Fruit fly (Drosophila melanogaster) whole organism, embryonic: Measurements from ENCODE around the gene net.
A peak's percentile ranks its signal among the peaks of the same experiment; 100 is the strongest.

Experiments
- Bgb ChIP-seq: fragments of 200-800 bp; sonication (Bioruptor generic); IDR thresholded peaks from 2 replicates; pipeline ENCODE4 v1.3.6; 2022; ENCODE audit warnings: missing biosample characterization, missing genetic modification characterization; ENCODE audit not compliant: partially characterized antibody
- CG10565 ChIP-seq: fragments of 200-800 bp; sonication (Bioruptor generic); optimal IDR thresholded peaks from 3 replicates; lab custom pipeline; 2016; ENCODE audit warnings: missing biosample characterization, mild to moderate bottlenecking, missing genetic modification characterization
- CG10654 ChIP-seq: fragments of 200-800 bp; sonication (Bioruptor generic); optimal IDR thresholded peaks from 2 replicates; lab custom pipeline; 2016; ENCODE audit warnings: missing biosample characterization, missing genetic modification characterization
- CG11247 ChIP-seq: fragments of 200-800 bp; sonication (Bioruptor generic); IDR thresholded peaks from 2 replicates; pipeline ENCODE4 v1.3.6; 2022; ENCODE audit warnings: missing biosample characterization, missing genetic modification characterization
- CG11695 ChIP-seq: fragments of 200-800 bp; sonication (Bioruptor generic); IDR thresholded peaks from 3 replicates; pipeline ENCODE4 v1.3.6; 2022; ENCODE audit warnings: missing biosample characterization, missing genetic modification characterization
- CG1233 ChIP-seq: fragments of 200-800 bp; sonication (Bioruptor generic); optimal IDR thresholded peaks from 4 replicates; lab custom pipeline; 2018; ENCODE audit warnings: missing biosample characterization, mild to moderate bottlenecking, missing genetic modification characterization
- CG12659 ChIP-seq: fragments of 200-800 bp; sonication (Bioruptor generic); optimal IDR thresholded peaks from 3 replicates; lab custom pipeline; 2017; ENCODE audit warnings: mild to moderate bottlenecking, missing biosample characterization, missing genetic modification reagents, missing genetic modification characterization
- CG13296 ChIP-seq: fragments of 200-800 bp; sonication (Bioruptor generic); optimal IDR thresholded peaks from 3 replicates; lab custom pipeline; 2018; ENCODE audit warnings: missing biosample characterization, mild to moderate bottlenecking, missing genetic modification characterization
- CG14050 ChIP-seq: fragments of 200-800 bp; sonication (Bioruptor generic); IDR thresholded peaks from 3 replicates; pipeline ENCODE4 v1.3.6; 2022; ENCODE audit warnings: missing biosample characterization, missing genetic modification characterization
- CG14441 ChIP-seq: fragments of 200-800 bp; sonication (Bioruptor generic); IDR thresholded peaks from 2 replicates; pipeline ENCODE4 v1.3.6; 2022; ENCODE audit warnings: missing biosample characterization, missing genetic modification characterization
- CG14860 ChIP-seq: fragments of 200-800 bp; sonication (Bioruptor generic); IDR thresholded peaks from 3 replicates; pipeline ENCODE4 v1.3.6; 2022; ENCODE audit warnings: missing biosample characterization, missing genetic modification characterization; ENCODE audit not compliant: partially characterized antibody
- CG16815 ChIP-seq: fragments of 200-800 bp; sonication (Bioruptor generic); optimal IDR thresholded peaks from 3 replicates; lab custom pipeline; 2017; ENCODE audit warnings: missing biosample characterization, mild to moderate bottlenecking, missing genetic modification characterization
- CG1792 ChIP-seq: fragments of 200-800 bp; sonication (Bioruptor generic); optimal IDR thresholded peaks from 2 replicates; lab custom pipeline; 2016; ENCODE audit warnings: missing biosample characterization, missing genetic modification characterization
- CG32532 ChIP-seq: fragments of 200-800 bp; sonication (Bioruptor generic); IDR thresholded peaks from 2 replicates; pipeline ENCODE4 v1.3.6; 2022; ENCODE audit warnings: missing biosample characterization, missing genetic modification characterization
- CG34422 ChIP-seq: fragments of 200-800 bp; sonication (Bioruptor generic); IDR thresholded peaks from 3 replicates; pipeline ENCODE4 v1.3.6; 2022; ENCODE audit warnings: missing biosample characterization, missing genetic modification characterization
- CG3838 ChIP-seq: fragments of 200-800 bp; sonication (Bioruptor generic); optimal IDR thresholded peaks from 3 replicates; lab custom pipeline; 2016; ENCODE audit warnings: missing biosample characterization, missing genetic modification characterization
- CG3847 ChIP-seq: fragments of 200-800 bp; sonication (Bioruptor generic); IDR thresholded peaks from 2 replicates; pipeline ENCODE4 v1.3.6; 2022; ENCODE audit warnings: missing biosample characterization, missing genetic modification characterization
- CG42726 ChIP-seq: fragments of 200-800 bp; sonication (Bioruptor generic); IDR thresholded peaks from 2 replicates; pipeline ENCODE4 v1.3.6; 2022; ENCODE audit warnings: missing biosample characterization, missing genetic modification characterization; ENCODE audit not compliant: partially characterized antibody
- CG4282 ChIP-seq: fragments of 200-800 bp; sonication (Bioruptor generic); optimal IDR thresholded peaks from 2 replicates; lab custom pipeline; 2016; ENCODE audit warnings: missing biosample characterization, missing genetic modification characterization
- CG8281 ChIP-seq: fragments of 200-800 bp; sonication (Bioruptor generic); optimal IDR thresholded peaks from 2 replicates; lab custom pipeline; 2018; ENCODE audit warnings: missing biosample characterization, mild to moderate bottlenecking, missing genetic modification characterization, moderate library complexity
- CG8359 ChIP-seq: fragments of 200-800 bp; sonication (Bioruptor generic); optimal IDR thresholded peaks from 2 replicates; lab custom pipeline; 2017; ENCODE audit warnings: missing biosample characterization, mild to moderate bottlenecking, missing genetic modification characterization, borderline replicate concordance
- CG8388 ChIP-seq: fragments of 200-800 bp; sonication (Bioruptor generic); optimal IDR thresholded peaks from 2 replicates; lab custom pipeline; 2019; ENCODE audit warnings: missing biosample characterization, mild to moderate bottlenecking, missing genetic modification characterization, moderate library complexity
- CG9437 ChIP-seq: fragments of 200-800 bp; sonication (Bioruptor generic); optimal IDR thresholded peaks from 2 replicates; lab custom pipeline; 2018; ENCODE audit warnings: missing biosample characterization, mild to moderate bottlenecking, missing genetic modification characterization
- CG9876 ChIP-seq: fragments of 200-800 bp; sonication (Bioruptor generic); optimal IDR thresholded peaks from 2 replicates; lab custom pipeline; 2016; ENCODE audit warnings: missing biosample characterization, missing genetic modification characterization
- CkIIα-i1 ChIP-seq: fragments of 200-800 bp; sonication (Bioruptor generic); IDR thresholded peaks from 2 replicates; pipeline ENCODE4 v1.3.6; 2022; ENCODE audit warnings: missing biosample characterization, missing genetic modification characterization
- HLH4C ChIP-seq: fragments of 200-800 bp; sonication (Bioruptor generic); IDR thresholded peaks from 3 replicates; pipeline ENCODE4 v1.3.6; 2022; ENCODE audit warnings: missing biosample characterization, missing genetic modification characterization; ENCODE audit not compliant: partially characterized antibody
- HmgZ ChIP-seq: fragments of 200-800 bp; sonication (Bioruptor generic); optimal IDR thresholded peaks from 2 replicates; lab custom pipeline; 2018; ENCODE audit warnings: missing biosample characterization, mild to moderate bottlenecking, missing genetic modification characterization
- MESR4 ChIP-seq: fragments of 200-800 bp; sonication (Bioruptor generic); optimal IDR thresholded peaks from 2 replicates; lab custom pipeline; 2018; ENCODE audit warnings: missing biosample characterization, mild to moderate bottlenecking, missing genetic modification characterization, moderate library complexity
- Nf-YB ChIP-seq: fragments of 200-800 bp; sonication (Bioruptor generic); optimal IDR thresholded peaks from 3 replicates; lab custom pipeline; 2019; ENCODE audit warnings: missing biosample characterization, mild to moderate bottlenecking, missing genetic modification characterization, moderate library complexity
- Nf-YC ChIP-seq: fragments of 200-800 bp; optimal IDR thresholded peaks from 3 replicates; lab custom pipeline; 2019; ENCODE audit warnings: missing biosample characterization, mild to moderate bottlenecking, missing genetic modification characterization, moderate library complexity
- Stat92E ChIP-seq, 3 experiments: fragments of >200 bp in 2 of 3; fragments of 200-800 bp in 1 of 3; sonication (Bioruptor generic) in 1 of 3; optimal IDR thresholded peaks; 2 replicates each; lab custom pipeline; 2017 to 2019; ENCODE audit warnings: missing biosample characterization in 3 of 3, missing genetic modification characterization in 3 of 3, mild to moderate bottlenecking in 1 of 3, moderate library complexity in 1 of 3
- Taf1 ChIP-seq: fragments of 200-800 bp; sonication (Bioruptor generic); IDR thresholded peaks from 2 replicates; pipeline ENCODE4 v1.3.6; 2022; ENCODE audit warnings: missing biosample characterization, missing genetic modification characterization
- Xbp1 ChIP-seq: fragments of 200-800 bp; sonication (Bioruptor generic); optimal IDR thresholded peaks from 3 replicates; lab custom pipeline; 2016; ENCODE audit warnings: missing biosample characterization, mild to moderate bottlenecking, missing genetic modification characterization
- ab ChIP-seq: fragments of 200-800 bp; sonication (Bioruptor generic); optimal IDR thresholded peaks from 2 replicates; lab custom pipeline; 2016; ENCODE audit warnings: missing biosample characterization, missing genetic modification characterization
- br ChIP-seq: fragments of >200 bp; optimal IDR thresholded peaks from 2 replicates; lab custom pipeline; 2017
- dpn ChIP-seq, 2 experiments: fragments of 200-800 bp; sonication (Bioruptor generic); optimal IDR thresholded peaks; 3 replicates each; lab custom pipeline; 2016; ENCODE audit warnings: missing biosample characterization in 2 of 2, missing genetic modification characterization in 2 of 2
- grau ChIP-seq: fragments of 200-800 bp; optimal IDR thresholded peaks from 3 replicates; lab custom pipeline; 2019; ENCODE audit warnings: missing biosample characterization, mild to moderate bottlenecking, missing genetic modification characterization, moderate library complexity
- grn ChIP-seq: fragments of 200-800 bp; sonication (Bioruptor generic); optimal IDR thresholded peaks from 3 replicates; lab custom pipeline; 2017; ENCODE audit warnings: missing biosample characterization, missing genetic modification characterization
- gsb ChIP-seq: fragments of 200-800 bp; sonication (Bioruptor generic); IDR thresholded peaks from 2 replicates; pipeline ENCODE4 v1.3.6; 2022; ENCODE audit warnings: missing biosample characterization, missing genetic modification characterization
- ham ChIP-seq: fragments of 200-800 bp; sonication (Bioruptor generic); IDR thresholded peaks from 2 replicates; pipeline ENCODE4 v1.3.6; 2022; ENCODE audit warnings: missing biosample characterization, missing genetic modification characterization
- mirr ChIP-seq: fragments of 200-800 bp; sonication (Bioruptor generic); optimal IDR thresholded peaks from 3 replicates; lab custom pipeline; 2018; ENCODE audit warnings: missing biosample characterization, mild to moderate bottlenecking, missing genetic modification characterization
- pho ChIP-seq: fragments of 200-800 bp; sonication (Bioruptor generic); optimal IDR thresholded peaks from 2 replicates; lab custom pipeline; 2016; ENCODE audit warnings: missing biosample characterization, missing genetic modification characterization
- pita ChIP-seq: fragments of 200-800 bp; sonication (Bioruptor generic); optimal IDR thresholded peaks from 2 replicates; lab custom pipeline; 2017; ENCODE audit warnings: missing biosample characterization, mild to moderate bottlenecking, missing genetic modification characterization
- psq ChIP-seq: fragments of 200-800 bp; sonication (Bioruptor generic); optimal IDR thresholded peaks from 2 replicates; lab custom pipeline; 2017; ENCODE audit warnings: missing biosample characterization, missing genetic modification characterization
- schlank ChIP-seq: fragments of 200-800 bp; sonication (Bioruptor generic); optimal IDR thresholded peaks from 2 replicates; lab custom pipeline; 2018; ENCODE audit warnings: missing biosample characterization, mild to moderate bottlenecking, missing genetic modification characterization
- sima ChIP-seq: fragments of 200-800 bp; sonication (Bioruptor generic); optimal IDR thresholded peaks from 2 replicates; lab custom pipeline; 2016; ENCODE audit warnings: missing biosample characterization, missing genetic modification characterization
- slp2 ChIP-seq: fragments of 200-800 bp; sonication (Bioruptor generic); optimal IDR thresholded peaks from 2 replicates; lab custom pipeline; 2016; ENCODE audit warnings: missing biosample characterization, missing genetic modification characterization
- stwl ChIP-seq: fragments of 200-800 bp; sonication (Bioruptor generic); optimal IDR thresholded peaks from 3 replicates; lab custom pipeline; 2018; ENCODE audit warnings: missing biosample characterization, mild to moderate bottlenecking, missing genetic modification characterization, moderate library complexity
- tap ChIP-seq: fragments of 200-800 bp; optimal IDR thresholded peaks from 3 replicates; lab custom pipeline; 2019; ENCODE audit warnings: missing biosample characterization, mild to moderate bottlenecking, missing genetic modification characterization, moderate library complexity
- trh ChIP-seq: fragments of 200-800 bp; sonication (Bioruptor generic); optimal IDR thresholded peaks from 2 replicates; lab custom pipeline; 2016; ENCODE audit warnings: missing biosample characterization, missing genetic modification characterization
- usp ChIP-seq: fragments of >200 bp; optimal IDR thresholded peaks from 2 replicates; lab custom pipeline; 2017; ENCODE audit warnings: missing biosample characterization, missing genetic modification characterization
- z ChIP-seq: fragments of 200-800 bp; sonication (Bioruptor generic); IDR thresholded peaks from 3 replicates; pipeline ENCODE4 v1.3.6; 2022; ENCODE audit warnings: missing biosample characterization, missing genetic modification characterization

Gene net

DNA sequence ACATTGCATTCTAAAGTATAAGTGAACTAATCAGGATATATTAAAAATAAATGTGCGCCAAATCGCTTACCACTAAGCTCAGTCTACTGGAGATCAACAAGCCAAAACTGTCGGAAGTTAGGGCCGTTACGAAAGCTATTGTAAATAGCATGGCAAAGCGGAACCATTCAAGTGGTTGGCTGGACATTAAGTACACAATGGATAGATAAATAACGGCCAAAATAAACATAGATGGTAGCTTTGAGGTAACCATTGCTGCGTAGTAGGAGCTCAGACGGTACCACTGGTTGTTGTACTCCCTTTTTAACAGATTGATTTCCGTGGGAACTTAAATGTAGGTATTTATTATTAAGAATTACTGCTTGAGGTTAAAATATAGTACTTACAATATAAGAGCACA is 30.6 kb upstream of the net start (continued):
- TF ChIP-seq slp2 (GFP tag; lab: Kevin White, UChicago) (no peak), CG11247 (GFP tag; lab: Robert Waterston, UW) (0 out of 2 replicates have a peak, but pooled peaks have one; percentile 5), z (GFP tag; lab: Robert Waterston, UW) (no peak), mirr (GFP tag; lab: Kevin White, UChicago) (peak; percentile 70), CG8359 (no peak), HmgZ (peak; percentile 14), gsb (GFP tag; lab: Robert Waterston, UW) (0 out of 2 replicates have a peak, but pooled peaks have one; percentile 10), grn (GFP tag; lab: Kevin White, UChicago) (no peak), CG9876 (no peak), Bgb (no peak), CG10654 (no peak), CG14050 (GFP tag; lab: Robert Waterston, UW) (no peak), Nf-YC (tag; lab: Kevin White, UChicago) (no peak), ab (GFP tag; lab: Kevin White, UChicago) (no peak), schlank (peak; percentile 37), CG3838 (no peak), stwl (no peak), sima (GFP tag; lab: Kevin White, UChicago) (no peak), br (no peak), CG8388 (GFP tag; lab: Kevin White, UChicago) (no peak), CG42726 (GFP tag; lab: Robert Waterston, UW) (no peak), CG1792 (GFP tag; lab: Kevin White, UChicago) (peak; percentile 11), Xbp1 (no peak), CG16815 (GFP tag; lab: Kevin White, UChicago) (no peak), CG14860 (no peak), dpn (GFP tag; optimal IDR thresholded peaks at IDR 0.05; lab: Kevin White, UChicago) (peak in 1 of 2 experiments; percentile 32), pho (GFP tag; lab: Kevin White, UChicago) (no peak), pita (no peak), CG8281 (tag; lab: Kevin White, UChicago) (no peak), psq (GFP tag; lab: Kevin White, UChicago) (no peak), CG1233 (peak; percentile 43), HLH4C (GFP tag; lab: Robert Waterston, UW) (no peak), CG10565 (GFP tag; lab: Kevin White, UChicago) (no peak), Stat92E (GFP tag; optimal IDR thresholded peaks at IDR 0.05; lab: Kevin White, UChicago) (no peak), usp (GFP tag; lab: Kevin White, UChicago) (no peak), CG34422 (GFP tag; lab: Robert Waterston, UW) (no peak), ham (GFP tag; lab: Robert Waterston, UW) (no peak), tap (tag; lab: Kevin White, UChicago) (no peak), Nf-YB (no peak), CG11695 (GFP tag; lab: Robert Waterston, UW) (peak; percentile 51; the same call in 1 of the 3 replicates), CG12659 (GFP tag; lab: Kevin White, UChicago) (no peak), CkIIα-i1 (GFP tag; lab: Robert Waterston, UW) (no peak), CG32532 (GFP tag; lab: Robert Waterston, UW) (no peak), CG13296 (GFP tag; lab: Kevin White, UChicago) (peak; percentile 67), CG3847 (GFP tag; lab: Robert Waterston, UW) (no peak), grau (tag; lab: Kevin White, UChicago) (no peak), MESR4 (GFP tag; lab: Kevin White, UChicago) (no peak), CG4282 (no peak), Taf1 (GFP tag; lab: Robert Waterston, UW) (no peak), CG14441 (GFP tag; lab: Robert Waterston, UW) (no peak), CG9437 (GFP tag; lab: Kevin White, UChicago) (no peak), trh (GFP tag; lab: Kevin White, UChicago) (no peak)
